Worm (Caenorhabditis elegans): ENCODE data around the gene cyp-33E3.

The cyp-33E3 gene

ce11 chrIV:8595767-8596166 is 19.0 kb upstream of the cyp-33E3 start, which contains the start of gene clec-181:
Gene clec-181 (plus strand): TSS chrIV:8596067.
- no peak for TF ChIP-seq ceh-9 (tag; optimal IDR thresholded peaks at IDR 0.05)
- TF ChIP-seq ets-4 (tag; optimal IDR thresholded peaks at IDR 0.05): no peak
- TF ChIP-seq pros-1 (tag; optimal IDR thresholded peaks at IDR 0.05): no peak
- no peak for TF ChIP-seq pqm-1 (tag; optimal IDR thresholded peaks at IDR 0.05)
- no peak for TF ChIP-seq fkh-10 (GFP tag; optimal IDR thresholded peaks at IDR 0.05)
- TF ChIP-seq odd-2 (tag; optimal IDR thresholded peaks at IDR 0.05): no peak
- TF ChIP-seq K02D7.2 (tag; optimal IDR thresholded peaks at IDR 0.05): no peak
- no peak for TF ChIP-seq nfya-1 (tag; optimal IDR thresholded peaks at IDR 0.05)
- TF ChIP-seq ahr-1 (tag; optimal IDR thresholded peaks at IDR 0.05): no peak
- TF ChIP-seq ceh-14 (tag; optimal IDR thresholded peaks at IDR 0.05): no peak
- TF ChIP-seq C08G9.2 (tag; optimal IDR thresholded peaks at IDR 0.05): no peak

ce11 chrIV:8597504-8597903 is 17.3 kb upstream of the cyp-33E3 start:
- TF ChIP-seq odd-2 (tag; optimal IDR thresholded peaks at IDR 0.05): no peak
- no peak for TF ChIP-seq pat-9 (tag; optimal IDR thresholded peaks at IDR 0.05)
- no peak for TF ChIP-seq hlh-8 (tag; optimal IDR thresholded peaks at IDR 0.05)
- no peak for TF ChIP-seq K02D7.2 (tag; optimal IDR thresholded peaks at IDR 0.05)
- TF ChIP-seq sdc-2 (tag; optimal IDR thresholded peaks at IDR 0.05): no peak
- peak; percentile 19 for TF ChIP-seq ceh-48 (tag; optimal IDR thresholded peaks at IDR 0.05)
- TF ChIP-seq ceh-18 (tag; optimal IDR thresholded peaks at IDR 0.05): no peak
- TF ChIP-seq sox-4 (tag; optimal IDR thresholded peaks at IDR 0.05): no peak
- TF ChIP-seq elt-2 (tag; optimal IDR thresholded peaks at IDR 0.05): no peak
- TF ChIP-seq nfya-1 (tag; optimal IDR thresholded peaks at IDR 0.05): peak; percentile 44

- TF ChIP-seq hlh-30 (tag; optimal IDR thresholded peaks at IDR 0.05; ENCODE audit: insufficient read depth) (no peak), ceh-9 (tag; optimal IDR thresholded peaks at IDR 0.05) (no peak), ceh-14 (tag; optimal IDR thresholded peaks at IDR 0.05) (no peak), rnt-1 (tag; optimal IDR thresholded peaks at IDR 0.05) (no peak), zip-5 (tag; optimal IDR thresholded peaks at IDR 0.05) (no peak), ceh-48 (tag; optimal IDR thresholded peaks at IDR 0.05) (no peak), odd-2 (tag; optimal IDR thresholded peaks at IDR 0.05) (no peak), sox-2 (GFP tag; IDR thresholded peaks at IDR 0.05) (no peak), F13H6.1 (tag; optimal IDR thresholded peaks at IDR 0.05) (no peak), fkh-6 (tag; optimal IDR thresholded peaks at IDR 0.05) (no peak), tbx-2 (tag; optimal IDR thresholded peaks at IDR 0.05) (no peak), pha-2 (tag; optimal IDR thresholded peaks at IDR 0.05) (no peak), dve-1 (tag; optimal IDR thresholded peaks at IDR 0.05) (no peak), T23F11.4 (GFP tag; optimal IDR thresholded peaks at IDR 0.05) (no peak), hlh-8 (tag; optimal IDR thresholded peaks at IDR 0.05) (no peak), fkh-10 (GFP tag; optimal IDR thresholded peaks at IDR 0.05) (no peak), C08G9.2 (tag; optimal IDR thresholded peaks at IDR 0.05) (no peak), K09A11.1 (tag; optimal IDR thresholded peaks at IDR 0.05; ENCODE audit: insufficient read depth) (no peak), ceh-34 (tag; optimal IDR thresholded peaks at IDR 0.05) (no peak)
Measured at ce11 chrIV:8600712-8601330, 14.0 kb upstream of the cyp-33E3 start, which contains the start of gene Y59H11AR.4. Gene Y59H11AR.4 (minus strand): TSS chrIV:8600762.

ce11 chrIV:8602877-8603276 is 11.9 kb upstream of the cyp-33E3 start, which contains the start of gene Y59H11AR.10:
Gene Y59H11AR.10 (plus strand): TSS chrIV:8603177.
- TF ChIP-seq zip-5 (tag; optimal IDR thresholded peaks at IDR 0.05) (no peak), elt-2 (tag; optimal IDR thresholded peaks at IDR 0.05) (no peak), sox-2 (GFP tag; IDR thresholded peaks at IDR 0.05) (no peak), lim-6 (tag; optimal IDR thresholded peaks at IDR 0.05) (no peak), unc-42 (tag; optimal IDR thresholded peaks at IDR 0.05) (no peak), unc-86 (tag; optimal IDR thresholded peaks at IDR 0.05) (no peak), C08G9.2 (tag; optimal IDR thresholded peaks at IDR 0.05) (no peak), eyg-1 (tag; optimal IDR thresholded peaks at IDR 0.05) (no peak), gmeb-2 (tag; optimal IDR thresholded peaks at IDR 0.05) (no peak), tbx-7 (tag; optimal IDR thresholded peaks at IDR 0.05) (no peak), lin-11 (tag; optimal IDR thresholded peaks at IDR 0.05) (no peak), npax-4 (tag; optimal IDR thresholded peaks at IDR 0.05) (no peak), fax-1 (tag; optimal IDR thresholded peaks at IDR 0.05) (no peak), ceh-30 (tag; optimal IDR thresholded peaks at IDR 0.05) (no peak), ets-4 (tag; optimal IDR thresholded peaks at IDR 0.05) (no peak), nhr-232 (tag; optimal IDR thresholded peaks at IDR 0.05) (no peak), ceh-19 (GFP tag; optimal IDR thresholded peaks at IDR 0.05) (no peak), ref-2 (tag; optimal IDR thresholded peaks at IDR 0.05) (no peak), syd-9 (tag; optimal IDR thresholded peaks at IDR 0.05) (no peak)

Measured in whole organism, late embryonic.